Worm (Caenorhabditis elegans) whole organism, early embryonic: ENCODE results near the gene str-153.

ENCODE experiments used
- B0310.2 ChIP-seq: sonication (generic microtip); optimal IDR thresholded peaks from 2 replicates; lab custom pipeline; 2016; ENCODE audit warnings: mild to moderate bottlenecking, missing genetic modification characterization, missing compliant biosample characterization
- F13C5.2 ChIP-seq: sonication (generic microtip); optimal IDR thresholded peaks from 2 replicates; lab custom pipeline; 2017; ENCODE audit warnings: mild to moderate bottlenecking, missing genetic modification characterization, inconsistent platforms, missing compliant biosample characterization
- aly-1 ChIP-seq: sonication (generic microtip); optimal IDR thresholded peaks from 2 replicates; lab custom pipeline; 2016; ENCODE audit warnings: missing genetic modification characterization, missing compliant biosample characterization
- ama-1 ChIP-seq: fragments of 150-350 bp; optimal IDR thresholded peaks from 2 replicates; lab custom pipeline; 2014
- ceh-13 ChIP-seq: fragments of 200-800 bp; sonication (Bioruptor generic); optimal IDR thresholded peaks from 2 replicates; lab custom pipeline; 2018; ENCODE audit warnings: mild to moderate bottlenecking, missing genetic modification characterization, missing compliant biosample characterization
- ceh-36 ChIP-seq: sonication (generic microtip); optimal IDR thresholded peaks from 2 replicates; lab custom pipeline; 2016; ENCODE audit warnings: missing genetic modification characterization, inconsistent platforms, missing compliant biosample characterization
- ets-7 ChIP-seq: sonication (generic microtip); optimal IDR thresholded peaks from 2 replicates; lab custom pipeline; 2016; ENCODE audit warnings: missing genotype, missing genetic modification characterization, missing compliant biosample characterization
- flt-1 ChIP-seq: fragments of 200-800 bp; sonication (Bioruptor generic); IDR thresholded peaks from 2 replicates; pipeline ENCODE4 v1.3.6; 2022; ENCODE audit warnings: missing genetic modification characterization, missing compliant biosample characterization
- hmbx-1 ChIP-seq: sonication (generic microtip); optimal IDR thresholded peaks from 2 replicates; lab custom pipeline; 2016; ENCODE audit warnings: mild to moderate bottlenecking, missing genetic modification characterization, missing compliant biosample characterization
- hmg-4 ChIP-seq: fragments of 200-800 bp; sonication (Bioruptor generic); optimal IDR thresholded peaks from 2 replicates; lab custom pipeline; 2018; ENCODE audit warnings: mild to moderate bottlenecking, missing genetic modification characterization, missing compliant biosample characterization
- hnd-1 ChIP-seq: sonication (generic microtip); optimal IDR thresholded peaks from 2 replicates; lab custom pipeline; 2016; ENCODE audit warnings: missing genetic modification characterization, missing compliant biosample characterization
- pes-1 ChIP-seq: fragments of 200-800 bp; sonication (Bioruptor generic); IDR thresholded peaks from 2 replicates; pipeline ENCODE4 v1.3.6; 2022; ENCODE audit warnings: missing genetic modification reagents, missing genetic modification characterization, missing compliant biosample characterization
- scrt-1 ChIP-seq: fragments of 200-800 bp; sonication (Bioruptor generic); IDR thresholded peaks from 2 replicates; pipeline ENCODE4 v1.3.6; 2022; ENCODE audit warnings: missing genetic modification characterization, missing compliant biosample characterization
- sea-1 ChIP-seq: fragments of 200-800 bp; sonication (Bioruptor generic); conservative IDR thresholded peaks from 2 replicates; pipeline ENCODE4 v1.3.6; 2022; ENCODE audit warnings: missing genetic modification characterization, missing compliant biosample characterization
- tbx-11 ChIP-seq: fragments of 200-800 bp; sonication (Bioruptor generic); IDR thresholded peaks from 2 replicates; pipeline ENCODE4 v1.3.6; 2022; ENCODE audit warnings: missing genetic modification characterization, missing compliant biosample characterization
- tbx-37 ChIP-seq: fragments of 200-800 bp; sonication (Bioruptor generic); conservative IDR thresholded peaks from 2 replicates; pipeline ENCODE4 v1.3.6; 2022; ENCODE audit warnings: missing genetic modification reagents, missing genetic modification characterization, missing compliant biosample characterization
- tra-4 ChIP-seq: sonication (generic microtip); optimal IDR thresholded peaks from 2 replicates; lab custom pipeline; 2017; ENCODE audit warnings: missing genetic modification characterization, missing compliant biosample characterization

The str-153 gene

ce11 chrIV:4949729-4950128, 15.5 kb downstream of the str-153 start:
- TF ChIP-seq flt-1 (GFP tag; lab: Robert Waterston, UW) = peak; percentile 77

ce11 chrIV:4953887-4954286, 19.7 kb downstream of the str-153 start, which contains the start of gene str-163:
TSS of gene str-163 (plus strand) at chrIV:4954187.
- TF ChIP-seq flt-1 (GFP tag; lab: Robert Waterston, UW) (no peak), aly-1 (tag; lab: Kevin White, UChicago) (no peak), ceh-13 (GFP tag; lab: Kevin White, UChicago) (no peak), ets-7 (no peak), scrt-1 (GFP tag; lab: Robert Waterston, UW) (no peak), ama-1 (lab: Kevin White, UChicago) (no peak), sea-1 (GFP tag; lab: Robert Waterston, UW) (no peak), hmg-4 (no peak), tbx-11 (no peak)

ce11 chrIV:4960623-4961022, 26.4 kb downstream of the str-153 start, which contains the start of gene str-164:
TSS of gene str-164 (plus strand) at chrIV:4960735.
- TF ChIP-seq hmg-4 (no peak), ceh-36 (tag; lab: Kevin White, UChicago) (no peak), ceh-13 (GFP tag; lab: Kevin White, UChicago) (no peak)

- TF ChIP-seq F13C5.2 (tag; lab: Kevin White, UChicago) (no peak), tra-4 (tag; lab: Kevin White, UChicago) (no peak), B0310.2 (tag; lab: Kevin White, UChicago) (no peak), ama-1 (lab: Kevin White, UChicago) (no peak), scrt-1 (GFP tag; lab: Robert Waterston, UW) (no peak), hnd-1 (tag; lab: Kevin White, UChicago) (no peak), hmbx-1 (tag; lab: Kevin White, UChicago) (no peak), ceh-36 (tag; lab: Kevin White, UChicago) (no peak), hmg-4 (no peak), pes-1 (GFP tag; lab: Robert Waterston, UW) (no peak), sea-1 (GFP tag; lab: Robert Waterston, UW) (no peak), ceh-13 (GFP tag; lab: Kevin White, UChicago) (no peak), flt-1 (GFP tag; lab: Robert Waterston, UW) (no peak), ets-7 (no peak), tbx-37 (no peak), aly-1 (tag; lab: Kevin White, UChicago) (no peak)
These were observed 29.6 kb downstream of the str-153 start, which contains the start of gene txt-3 for ce11 chrIV:4963834-4964233. TSS of gene txt-3 (plus strand) at chrIV:4963958.

ce11 chrIV:4969419-4969818, 35.2 kb downstream of the str-153 start, which contains the start of gene Y9C9A.13:
TSS of gene Y9C9A.13 (minus strand) at chrIV:4969519.
- TF ChIP-seq tbx-37 = no peak
- TF ChIP-seq F13C5.2 (tag; lab: Kevin White, UChicago) = no peak
- TF ChIP-seq ama-1 (lab: Kevin White, UChicago) = no peak
- no peak for TF ChIP-seq aly-1 (tag; lab: Kevin White, UChicago)
- TF ChIP-seq tra-4 (tag; lab: Kevin White, UChicago) = no peak
- no peak for TF ChIP-seq ets-7
- TF ChIP-seq ceh-36 (tag; lab: Kevin White, UChicago) = no peak
- no peak for TF ChIP-seq ceh-13 (GFP tag; lab: Kevin White, UChicago)
- no peak for TF ChIP-seq hnd-1 (tag; lab: Kevin White, UChicago)
- TF ChIP-seq tbx-11 = no peak
- TF ChIP-seq pes-1 (GFP tag; lab: Robert Waterston, UW) = no peak
- no peak for TF ChIP-seq flt-1 (GFP tag; lab: Robert Waterston, UW)
- no peak for TF ChIP-seq hmg-4
- no peak for TF ChIP-seq scrt-1 (GFP tag; lab: Robert Waterston, UW)
- TF ChIP-seq B0310.2 (tag; lab: Kevin White, UChicago) = no peak
- TF ChIP-seq sea-1 (GFP tag; lab: Robert Waterston, UW) = no peak
- TF ChIP-seq hmbx-1 (tag; lab: Kevin White, UChicago) = no peak

- TF ChIP-seq ceh-36 (tag; lab: Kevin White, UChicago) (no peak), tbx-37 (no peak), sea-1 (GFP tag; lab: Robert Waterston, UW) (no peak), hmbx-1 (tag; lab: Kevin White, UChicago) (no peak), ceh-13 (GFP tag; lab: Kevin White, UChicago) (no peak), flt-1 (GFP tag; lab: Robert Waterston, UW) (no peak), hnd-1 (tag; lab: Kevin White, UChicago) (no peak), scrt-1 (GFP tag; lab: Robert Waterston, UW) (no peak), tra-4 (tag; lab: Kevin White, UChicago) (no peak), ets-7 (no peak), B0310.2 (tag; lab: Kevin White, UChicago) (no peak)
These were observed 41.8 kb downstream of the str-153 start, which contains the start of gene Y9C9A.16 for ce11 chrIV:4975995-4976394. TSS of gene Y9C9A.16 (minus strand) at chrIV:4976125.

ce11 chrIV:4977176-4977693, 43.0 kb downstream of the str-153 start, which contains the start of gene E03H12.5:
TSS of gene E03H12.5 (plus strand) at chrIV:4977226.
- no peak for TF ChIP-seq F13C5.2 (tag; lab: Kevin White, UChicago)
- no peak for TF ChIP-seq flt-1 (GFP tag; lab: Robert Waterston, UW)
- TF ChIP-seq scrt-1 (GFP tag; lab: Robert Waterston, UW) = no peak
- TF ChIP-seq pes-1 (GFP tag; lab: Robert Waterston, UW) = no peak
- TF ChIP-seq hnd-1 (tag; lab: Kevin White, UChicago) = no peak

- TF ChIP-seq sea-1 (GFP tag; lab: Robert Waterston, UW) = no peak
- no peak for TF ChIP-seq ceh-36 (tag; lab: Kevin White, UChicago)
- TF ChIP-seq ama-1 (lab: Kevin White, UChicago) = no peak
- no peak for TF ChIP-seq scrt-1 (GFP tag; lab: Robert Waterston, UW)
- TF ChIP-seq hmg-4 = no peak
- TF ChIP-seq ceh-13 (GFP tag; lab: Kevin White, UChicago) = no peak
- TF ChIP-seq B0310.2 (tag; lab: Kevin White, UChicago) = no peak
- TF ChIP-seq tra-4 (tag; lab: Kevin White, UChicago) = no peak
- no peak for TF ChIP-seq F13C5.2 (tag; lab: Kevin White, UChicago)
- no peak for TF ChIP-seq tbx-37
- no peak for TF ChIP-seq aly-1 (tag; lab: Kevin White, UChicago)
These were observed 46.8 kb downstream of the str-153 start, which contains the start of gene srz-24 for ce11 chrIV:4981027-4981426. TSS of gene srz-24 (minus strand) at chrIV:4981127.
